Worm (Caenorhabditis elegans) whole organism, L2 larva: ENCODE results near the gene T15B7.8.

Source experiments
- ceh-82 ChIP-seq: fragments of 150-350 bp; optimal IDR thresholded peaks from 2 replicates; lab custom pipeline; 2014; ENCODE audit warnings: missing biosample characterization, missing genetic modification characterization
- egl-27 ChIP-seq: sonication (generic microtip); optimal IDR thresholded peaks from 3 replicates; lab custom pipeline; 2017; ENCODE audit warnings: missing biosample characterization, missing genetic modification reagents, missing genetic modification characterization
- elt-3 ChIP-seq: sonication (generic microtip); optimal IDR thresholded peaks from 2 replicates; lab custom pipeline; 2017; ENCODE audit warnings: missing biosample characterization, missing genetic modification characterization
- fos-1 ChIP-seq: fragments of 150-350 bp; optimal IDR thresholded peaks from 2 replicates; lab custom pipeline; 2014; ENCODE audit warnings: missing biosample characterization, missing genetic modification characterization
- mbf-1 ChIP-seq: sonication (generic microtip); optimal IDR thresholded peaks from 2 replicates; lab custom pipeline; 2017; ENCODE audit warnings: missing biosample characterization, missing genetic modification characterization

DNA sequence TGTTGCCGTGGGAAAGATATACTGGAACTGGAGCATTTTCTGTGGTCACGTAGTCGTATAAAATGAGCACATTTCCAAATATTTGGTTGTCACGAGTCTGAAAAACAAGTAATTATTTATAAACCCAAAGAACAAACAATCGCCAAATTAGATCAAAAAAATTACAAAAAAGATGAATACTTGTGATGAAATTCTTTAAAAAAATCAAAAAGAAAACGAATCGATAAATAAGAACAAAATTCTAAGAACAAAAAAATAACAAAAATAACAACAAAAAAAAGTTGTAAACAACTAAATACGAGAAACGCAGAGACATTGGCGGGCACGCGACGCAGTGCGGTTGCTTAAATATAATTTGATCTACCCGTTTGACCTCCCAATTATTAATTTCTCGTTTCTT, 47.9 kb upstream of the T15B7.8 start, which contains the start of gene ZC404.16:
- no peak for TF ChIP-seq fos-1 (tag; lab: Kevin White, UChicago)
- no peak for TF ChIP-seq ceh-82
- TF ChIP-seq mbf-1 (tag; lab: Kevin White, UChicago): no peak
- TF ChIP-seq egl-27 (tag; lab: Kevin White, UChicago): no peak
- TF ChIP-seq elt-3: no peak
